Fruit fly (Drosophila melanogaster): ENCODE results near the gene mRpS31.

DNA sequence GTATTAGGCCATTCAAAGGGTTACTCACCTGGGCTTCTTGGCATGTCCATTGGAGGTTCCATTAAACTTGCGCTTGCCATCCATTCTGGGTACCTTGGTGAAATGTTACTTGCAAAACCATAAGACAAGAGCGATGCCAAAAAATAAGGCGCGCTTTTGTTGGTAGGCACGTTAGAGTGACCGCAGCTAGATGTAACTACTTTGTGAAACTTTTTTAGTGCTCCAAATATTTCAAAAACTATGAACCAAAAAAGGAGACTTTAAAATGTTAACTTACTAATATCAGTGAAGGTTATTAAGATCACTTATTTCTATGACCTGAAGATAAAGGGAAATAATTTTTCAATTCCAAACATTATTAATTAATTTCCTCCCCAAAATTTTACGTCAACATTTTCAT, 17.4 kb upstream of the mRpS31 start, which contains the start of gene PolD1:
- TF ChIP-seq CG34406 (GFP tag; optimal IDR thresholded peaks at IDR 0.05), result no peak
- TF ChIP-seq CG6808 (GFP tag; optimal IDR thresholded peaks at IDR 0.05), result no peak

Measured in whole organism, prepupa.